Fruit fly (Drosophila melanogaster) whole organism, prepupa: ENCODE data around the gene CG15525.

Experiments used
- Blimp-1 ChIP-seq: fragments of 200-800 bp; sonication (Bioruptor generic); optimal IDR thresholded peaks from 3 replicates; lab custom pipeline; 2017; ENCODE audit warnings: missing biosample characterization, missing genetic modification characterization, mild to moderate bottlenecking, moderate library complexity, missing genetic modification reagents
- CG10669 ChIP-seq: fragments of 200-800 bp; sonication (Bioruptor generic); optimal IDR thresholded peaks from 3 replicates; lab custom pipeline; 2018; ENCODE audit warnings: missing biosample characterization, mild to moderate bottlenecking, missing genetic modification characterization, moderate library complexity
- CG11902 ChIP-seq: fragments of 200-800 bp; sonication (Bioruptor generic); optimal IDR thresholded peaks from 3 replicates; lab custom pipeline; 2016; ENCODE audit warnings: missing biosample characterization, missing genetic modification characterization
- CG1621 ChIP-seq: fragments of 200-800 bp; sonication (Bioruptor generic); optimal IDR thresholded peaks from 3 replicates; lab custom pipeline; 2018; ENCODE audit warnings: missing biosample characterization, mild to moderate bottlenecking, missing genetic modification characterization
- CG16779 ChIP-seq: fragments of 200-800 bp; sonication (Bioruptor generic); optimal IDR thresholded peaks from 3 replicates; lab custom pipeline; 2017; ENCODE audit warnings: missing biosample characterization, mild to moderate bottlenecking, missing genetic modification characterization
- CG3032 ChIP-seq: fragments of 200-800 bp; optimal IDR thresholded peaks from 2 replicates; lab custom pipeline; 2019; ENCODE audit warnings: missing biosample characterization, mild to moderate bottlenecking, missing genetic modification characterization, moderate library complexity
- CG31627 ChIP-seq: fragments of 200-800 bp; sonication (Bioruptor generic); optimal IDR thresholded peaks from 3 replicates; lab custom pipeline; 2016; ENCODE audit warnings: missing biosample characterization, missing genetic modification characterization
- CG32006 ChIP-seq: fragments of 200-800 bp; sonication (Bioruptor generic); optimal IDR thresholded peaks from 3 replicates; lab custom pipeline; 2017; ENCODE audit warnings: missing biosample characterization, mild to moderate bottlenecking, missing genetic modification characterization
- CG34406 ChIP-seq: fragments of 200-800 bp; sonication (Bioruptor generic); optimal IDR thresholded peaks from 3 replicates; lab custom pipeline; 2016; ENCODE audit warnings: missing biosample characterization, missing genetic modification characterization
- CG3919 ChIP-seq: fragments of 200-800 bp; sonication (Bioruptor generic); optimal IDR thresholded peaks from 3 replicates; lab custom pipeline; 2016; ENCODE audit warnings: missing biosample characterization, missing genetic modification characterization
- CG4318 ChIP-seq: fragments of 200-800 bp; sonication (Bioruptor generic); optimal IDR thresholded peaks from 3 replicates; lab custom pipeline; 2017; ENCODE audit warnings: missing biosample characterization, mild to moderate bottlenecking, missing genetic modification characterization
- CG6163 ChIP-seq: fragments of 200-800 bp; sonication (Bioruptor generic); IDR thresholded peaks from 3 replicates; pipeline ENCODE4 v1.3.6; 2022; ENCODE audit warnings: missing biosample characterization, missing genetic modification characterization
- CG6276 ChIP-seq: fragments of 200-800 bp; sonication (Bioruptor generic); optimal IDR thresholded peaks from 2 replicates; lab custom pipeline; 2017; ENCODE audit warnings: missing biosample characterization, mild to moderate bottlenecking, missing genetic modification characterization
- CG6792 ChIP-seq: fragments of 200-800 bp; sonication (Bioruptor generic); optimal IDR thresholded peaks from 3 replicates; lab custom pipeline; 2016; ENCODE audit warnings: missing biosample characterization, missing genetic modification characterization
- CG6808 ChIP-seq: fragments of 200-800 bp; sonication (Bioruptor generic); optimal IDR thresholded peaks from 3 replicates; lab custom pipeline; 2017; ENCODE audit warnings: missing biosample characterization, missing genetic modification characterization, mild to moderate bottlenecking, moderate library complexity, missing genetic modification reagents
- CG6854 ChIP-seq: fragments of 200-800 bp; sonication (Bioruptor generic); optimal IDR thresholded peaks from 2 replicates; lab custom pipeline; 2017; ENCODE audit warnings: missing biosample characterization, mild to moderate bottlenecking, missing genetic modification characterization
- CG7368 ChIP-seq: fragments of 200-800 bp; sonication (Bioruptor generic); optimal IDR thresholded peaks from 3 replicates; lab custom pipeline; 2016; ENCODE audit warnings: missing biosample characterization, missing genetic modification characterization
- CG8119 ChIP-seq: fragments of 200-800 bp; sonication (Bioruptor generic); IDR thresholded peaks from 3 replicates; pipeline ENCODE4 v1.3.6; 2022; ENCODE audit warnings: missing biosample characterization, missing genetic modification characterization
- CG8632 ChIP-seq: fragments of 200-800 bp; sonication (Bioruptor generic); optimal IDR thresholded peaks from 3 replicates; lab custom pipeline; 2016; ENCODE audit warnings: missing biosample characterization, missing genetic modification characterization
- CG9139 ChIP-seq: fragments of 200-800 bp; sonication (Bioruptor generic); optimal IDR thresholded peaks from 3 replicates; lab custom pipeline; 2017; ENCODE audit warnings: missing biosample characterization, mild to moderate bottlenecking, missing genetic modification characterization
- Eip78C ChIP-seq: fragments of 200-800 bp; sonication (Bioruptor generic); peaks from one replicate; lab custom pipeline; 2016; ENCODE audit warnings: missing biosample characterization, missing genetic modification characterization
- Ets21C ChIP-seq: fragments of 200-800 bp; sonication (Bioruptor generic); optimal IDR thresholded peaks from 3 replicates; lab custom pipeline; 2016; ENCODE audit warnings: missing biosample characterization, missing genetic modification characterization
- Ets96B ChIP-seq: fragments of 200-800 bp; optimal IDR thresholded peaks from 2 replicates; lab custom pipeline; 2019; ENCODE audit warnings: missing biosample characterization, mild to moderate bottlenecking, missing genetic modification characterization, moderate library complexity
- Gug ChIP-seq: fragments of 200-800 bp; sonication (Bioruptor generic); IDR thresholded peaks from 2 replicates; pipeline ENCODE4 v1.3.6; 2022; ENCODE audit warnings: missing biosample characterization, missing genetic modification characterization
- Hr38 ChIP-seq: sonication (Bioruptor generic); optimal IDR thresholded peaks from 2 replicates; lab custom pipeline; 2016; ENCODE audit warnings: missing biosample characterization, missing genetic modification characterization
- Hr39 ChIP-seq: fragments of 200-800 bp; sonication (Bioruptor generic); optimal IDR thresholded peaks from 2 replicates; lab custom pipeline; 2016; ENCODE audit warnings: missing biosample characterization, missing genetic modification characterization
- Hr4 ChIP-seq: fragments of 200-800 bp; sonication (Bioruptor generic); optimal IDR thresholded peaks from 3 replicates; lab custom pipeline; 2016; ENCODE audit warnings: missing biosample characterization, missing genetic modification characterization
- Lpt ChIP-seq: fragments of 200-800 bp; sonication (Bioruptor generic); optimal IDR thresholded peaks from 3 replicates; lab custom pipeline; 2016; ENCODE audit warnings: missing biosample characterization, missing genetic modification characterization
- Met ChIP-seq: fragments of 200-800 bp; sonication (Bioruptor generic); optimal IDR thresholded peaks from 3 replicates; lab custom pipeline; 2016; ENCODE audit warnings: missing biosample characterization, missing genetic modification characterization
- OdsH ChIP-seq: fragments of 200-800 bp; sonication (Bioruptor generic); optimal IDR thresholded peaks from 3 replicates; lab custom pipeline; 2016; ENCODE audit warnings: missing biosample characterization, missing genetic modification characterization
- Smox ChIP-seq: fragments of 200-800 bp; sonication (Bioruptor generic); optimal IDR thresholded peaks from 3 replicates; lab custom pipeline; 2016; ENCODE audit warnings: missing biosample characterization, missing genetic modification characterization
- Sox102F ChIP-seq: fragments of 200-800 bp; sonication (Bioruptor generic); optimal IDR thresholded peaks from 2 replicates; lab custom pipeline; 2016; ENCODE audit warnings: missing biosample characterization, mild to moderate bottlenecking, missing genetic modification characterization
- Sox14 ChIP-seq: fragments of 200-800 bp; sonication (Bioruptor generic); optimal IDR thresholded peaks from 3 replicates; lab custom pipeline; 2016; ENCODE audit warnings: missing biosample characterization, missing genetic modification characterization
- Sox15 ChIP-seq: fragments of 200-800 bp; sonication (Bioruptor generic); optimal IDR thresholded peaks from 3 replicates; lab custom pipeline; 2016; ENCODE audit warnings: missing biosample characterization, missing genetic modification characterization
- achi ChIP-seq: fragments of 200-800 bp; sonication (Bioruptor generic); optimal IDR thresholded peaks from 3 replicates; lab custom pipeline; 2016; ENCODE audit warnings: missing biosample characterization, missing genetic modification characterization
- acj6 ChIP-seq: fragments of 200-800 bp; sonication (Bioruptor generic); optimal IDR thresholded peaks from 3 replicates; lab custom pipeline; 2016; ENCODE audit warnings: missing biosample characterization, missing genetic modification characterization
- cyc ChIP-seq: fragments of 200-800 bp; sonication (Bioruptor generic); optimal IDR thresholded peaks from 3 replicates; lab custom pipeline; 2016; ENCODE audit warnings: missing biosample characterization, missing genetic modification characterization
- dsx ChIP-seq: fragments of 200-800 bp; optimal IDR thresholded peaks from 3 replicates; lab custom pipeline; 2019; ENCODE audit warnings: missing biosample characterization, mild to moderate bottlenecking, missing genetic modification characterization, moderate library complexity; ENCODE audit not compliant: poor library complexity, severe bottlenecking
- eg ChIP-seq: fragments of 200-800 bp; sonication (Bioruptor generic); IDR thresholded peaks from 3 replicates; pipeline ENCODE4 v1.3.6; 2022; ENCODE audit warnings: missing biosample characterization, missing genetic modification characterization
- fd59A ChIP-seq: fragments of 200-800 bp; sonication (Bioruptor generic); optimal IDR thresholded peaks from 2 replicates; lab custom pipeline; 2017; ENCODE audit warnings: missing biosample characterization, mild to moderate bottlenecking, missing genetic modification characterization, missing genetic modification reagents
- fkh ChIP-seq: fragments of 200-800 bp; sonication (Bioruptor generic); optimal IDR thresholded peaks from 3 replicates; lab custom pipeline; 2017; ENCODE audit warnings: missing biosample characterization, mild to moderate bottlenecking, missing genetic modification characterization, moderate library complexity
- lz ChIP-seq: fragments of 200-800 bp; sonication (Bioruptor generic); optimal IDR thresholded peaks from 3 replicates; lab custom pipeline; 2016; ENCODE audit warnings: missing biosample characterization, missing genetic modification characterization
- pdm3 ChIP-seq: fragments of 200-800 bp; sonication (Bioruptor generic); optimal IDR thresholded peaks from 3 replicates; lab custom pipeline; 2016; ENCODE audit warnings: missing biosample characterization, missing genetic modification characterization
- salr ChIP-seq, 2 experiments: fragments of 200-800 bp; sonication (Bioruptor generic); optimal IDR thresholded peaks; 3 replicates each; lab custom pipeline; 2016 to 2018; ENCODE audit warnings: missing biosample characterization in 2 of 2, missing genetic modification characterization in 2 of 2, mild to moderate bottlenecking in 1 of 2
- ss ChIP-seq, 2 experiments: fragments of 200-800 bp; sonication (Bioruptor generic); optimal IDR thresholded peaks; 2 replicates in 1 of 2; 3 replicates in 1 of 2; lab custom pipeline; 2017 to 2018; ENCODE audit warnings: mild to moderate bottlenecking in 2 of 2, missing biosample characterization in 2 of 2, missing genetic modification characterization in 2 of 2, moderate library complexity in 1 of 2
- topi ChIP-seq: fragments of 200-800 bp; sonication (Bioruptor generic); optimal IDR thresholded peaks from 3 replicates; lab custom pipeline; 2016; ENCODE audit warnings: missing biosample characterization, missing genetic modification characterization
- vri ChIP-seq: fragments of 200-800 bp; sonication (Bioruptor generic); optimal IDR thresholded peaks from 3 replicates; lab custom pipeline; 2016; ENCODE audit warnings: missing biosample characterization, mild to moderate bottlenecking, missing genetic modification characterization

The CG15525 gene

dm6 chr3R:30021009-30021408, 23.5 kb upstream of the CG15525 start (continued):
- no peak for TF ChIP-seq CG8632
- no peak for TF ChIP-seq CG6854 (GFP tag; lab: Kevin White, UChicago)
- peak; percentile 25 for TF ChIP-seq fd59A (GFP tag; lab: Kevin White, UChicago)
- TF ChIP-seq CG3919, result peak; percentile 31
- TF ChIP-seq CG9139, result no peak
- TF ChIP-seq Smox, result peak; percentile 14
- peak; percentile 24 for TF ChIP-seq CG6792
- peak; percentile 56 for TF ChIP-seq CG6276 (GFP tag; lab: Kevin White, UChicago)
- peak; percentile 86 for TF ChIP-seq eg
- no peak for TF ChIP-seq Lpt (GFP tag; lab: Kevin White, UChicago)
- TF ChIP-seq CG31627 (GFP tag; lab: Kevin White, UChicago), result no peak
- peak; percentile 12 for TF ChIP-seq topi (GFP tag; lab: Kevin White, UChicago)
- no peak for TF ChIP-seq Ets96B (tag; lab: Kevin White, UChicago)
- TF ChIP-seq CG3032 (tag; lab: Kevin White, UChicago), result peak; percentile 23
- peak; percentile 31 for TF ChIP-seq Met (GFP tag; lab: Kevin White, UChicago)
- peak; percentile 1 for TF ChIP-seq achi
- TF ChIP-seq ss (GFP tag; optimal IDR thresholded peaks at IDR 0.05; lab: Kevin White, UChicago), result peak in 1 of 2 experiments; percentile 18
- TF ChIP-seq dsx, result no peak
- no peak for TF ChIP-seq Hr4
- TF ChIP-seq Gug, result peak; percentile 50; the same call in 1 of the 2 replicates
- TF ChIP-seq CG6163, result peak; percentile 74; the same call in 2 of the 3 replicates

- TF ChIP-seq Smox, result no peak
- TF ChIP-seq CG31627 (GFP tag; lab: Kevin White, UChicago), result peak; percentile 10
- peak; percentile 73 for TF ChIP-seq CG6854 (GFP tag; lab: Kevin White, UChicago)
- TF ChIP-seq salr (GFP tag; optimal IDR thresholded peaks at IDR 0.05; lab: Kevin White, UChicago), result no peak
- peak; percentile 12 for TF ChIP-seq CG32006 (GFP tag; lab: Kevin White, UChicago)
- TF ChIP-seq fkh (GFP tag; lab: Kevin White, UChicago), result peak; percentile 7
- no peak for TF ChIP-seq fd59A (GFP tag; lab: Kevin White, UChicago)
- no peak for TF ChIP-seq acj6 (GFP tag; lab: Kevin White, UChicago)
- no peak for TF ChIP-seq OdsH
- TF ChIP-seq CG16779 (tag; lab: Kevin White, UChicago), result peak; percentile 52
- TF ChIP-seq CG9139, result peak; percentile 66
- no peak for TF ChIP-seq CG10669 (GFP tag; lab: Kevin White, UChicago)
- TF ChIP-seq ss (GFP tag; optimal IDR thresholded peaks at IDR 0.05; lab: Kevin White, UChicago), result peak; percentile 65 to 68
- no peak for TF ChIP-seq Hr38
- TF ChIP-seq CG6792, result peak; percentile 16
- TF ChIP-seq Ets96B (tag; lab: Kevin White, UChicago), result no peak
- no peak for TF ChIP-seq pdm3 (GFP tag; lab: Kevin White, UChicago)
- TF ChIP-seq CG11902 (GFP tag; lab: Kevin White, UChicago), result no peak
- TF ChIP-seq CG4318 (GFP tag; lab: Kevin White, UChicago), result no peak
- no peak for TF ChIP-seq Ets21C (GFP tag; lab: Kevin White, UChicago)
- TF ChIP-seq Hr4, result no peak
- peak; percentile 65 for TF ChIP-seq CG3919
- peak; percentile 39 for TF ChIP-seq lz
- TF ChIP-seq CG6808 (GFP tag; lab: Kevin White, UChicago), result peak; percentile 31
- no peak for TF ChIP-seq CG7368
- no peak for TF ChIP-seq achi
- TF ChIP-seq CG34406 (GFP tag; lab: Kevin White, UChicago), result peak; percentile 7
- TF ChIP-seq eg, result peak; percentile 60; the same call in 2 of the 3 replicates
- no peak for TF ChIP-seq Gug
- TF ChIP-seq CG3032 (tag; lab: Kevin White, UChicago), result no peak
- TF ChIP-seq Hr39 (GFP tag; lab: Kevin White, UChicago), result no peak
- TF ChIP-seq Sox14 (GFP tag; lab: Kevin White, UChicago), result no peak
- TF ChIP-seq topi (GFP tag; lab: Kevin White, UChicago), result peak; percentile 14
- no peak for TF ChIP-seq Sox15 (GFP tag; lab: Kevin White, UChicago)
- TF ChIP-seq CG1621 (tag; lab: Kevin White, UChicago), result peak; percentile 61
- TF ChIP-seq CG6276 (GFP tag; lab: Kevin White, UChicago), result peak; percentile 44
- TF ChIP-seq Lpt (GFP tag; lab: Kevin White, UChicago), result no peak
- peak; percentile 71 for TF ChIP-seq vri (GFP tag; lab: Kevin White, UChicago)
- no peak for TF ChIP-seq Blimp-1 (GFP tag; lab: Kevin White, UChicago)
- TF ChIP-seq CG8632, result no peak
- TF ChIP-seq CG8119 (GFP tag; lab: Robert Waterston, UW), result peak; percentile 60; the same call in 2 of the 3 replicates
- peak; percentile 25 for TF ChIP-seq Sox102F (GFP tag; lab: Kevin White, UChicago)
- peak; percentile 75 for TF ChIP-seq Eip78C
- TF ChIP-seq cyc (GFP tag; lab: Kevin White, UChicago), result peak; percentile 13
Measured at dm6 chr3R:30014977-30015514, 17.6 kb upstream of the CG15525 start, which contains the start of gene CG7920. CG7920 (minus strand) TSS chr3R:30015284.
